Worm (Caenorhabditis elegans): ENCODE data around the gene catp-3.

- no peak for TF ChIP-seq snpc-4 (tag; optimal IDR thresholded peaks at IDR 0.05)
- TF ChIP-seq fkh-10 (GFP tag; optimal IDR thresholded peaks at IDR 0.05): no peak
- TF ChIP-seq F37D6.2 (tag; optimal IDR thresholded peaks at IDR 0.05): no peak
- TF ChIP-seq nhr-237 (tag; optimal IDR thresholded peaks at IDR 0.05): no peak
- no peak for TF ChIP-seq F10B5.3 (tag; optimal IDR thresholded peaks at IDR 0.05)
- no peak for TF ChIP-seq lin-15B (tag; optimal IDR thresholded peaks at IDR 0.05)
- TF ChIP-seq nhr-11 (tag; optimal IDR thresholded peaks at IDR 0.05): no peak
- TF ChIP-seq F26F4.8 (GFP tag; conservative IDR thresholded peaks at IDR 0.05): no peak
- TF ChIP-seq madf-5 (GFP tag; IDR thresholded peaks at IDR 0.05): no peak
- no peak for TF ChIP-seq lsy-2 (tag; optimal IDR thresholded peaks at IDR 0.05)
- TF ChIP-seq egl-27 (tag; optimal IDR thresholded peaks at IDR 0.05): no peak
Observed at ce11 chrV:8046706-8047105, 29.1 kb upstream of the catp-3 start, which contains the start of gene ZC513.3.
